Worm (Caenorhabditis elegans): ENCODE measurements around the gene C23G10.10.

- TF ChIP-seq elt-3 (tag; optimal IDR thresholded peaks at IDR 0.05) (no peak), R02D3.7 (tag; optimal IDR thresholded peaks at IDR 0.05) (no peak), ceh-82 (tag; optimal IDR thresholded peaks at IDR 0.05) (no peak), ceh-9 (tag; optimal IDR thresholded peaks at IDR 0.05) (no peak), egl-27 (tag; optimal IDR thresholded peaks at IDR 0.05) (no peak), nhr-25 (tag; optimal IDR thresholded peaks at IDR 0.05) (no peak), nfya-1 (tag; optimal IDR thresholded peaks at IDR 0.05; ENCODE audit: insufficient read depth) (no peak), fkh-10 (GFP tag; optimal IDR thresholded peaks at IDR 0.05) (no peak), egl-5 (tag; optimal IDR thresholded peaks at IDR 0.05) (no peak), unc-62 (GFP tag; optimal IDR thresholded peaks at IDR 0.05) (no peak), ama-1 (optimal IDR thresholded peaks at IDR 0.05) (no peak), unc-39 (tag; optimal IDR thresholded peaks at IDR 0.05) (no peak), eor-1 (tag; optimal IDR thresholded peaks at IDR 0.05) (no peak), lin-15B (tag; optimal IDR thresholded peaks at IDR 0.05) (no peak)
Measured at ce11 chrIII:6176172-6176571, 37.6 kb downstream of the C23G10.10 start.

All from whole organism, L3 larva.